Worm (Caenorhabditis elegans) whole organism, young adult: ENCODE results near the gene cyk-4.

Experiments used
- B0019.2 ChIP-seq: fragments of 200-800 bp; sonication (Bioruptor generic); conservative IDR thresholded peaks from 2 replicates; pipeline ENCODE4 v1.3.6; 2022; ENCODE audit warnings: missing genetic modification reagents, missing genetic modification characterization, missing compliant biosample characterization
- B0336.3 ChIP-seq: fragments of 200-800 bp; sonication (Bioruptor generic); IDR thresholded peaks from 2 replicates; pipeline ENCODE4 v1.3.6; 2022; ENCODE audit warnings: missing genetic modification characterization, missing compliant biosample characterization
- C06A6.2 ChIP-seq: fragments of 200-800 bp; sonication (Bioruptor generic); conservative IDR thresholded peaks from 2 replicates; pipeline ENCODE4 v1.3.6; 2022; ENCODE audit warnings: missing genetic modification characterization, missing compliant biosample characterization
- D2030.7 ChIP-seq: fragments of 200-800 bp; sonication (Bioruptor generic); IDR thresholded peaks from 2 replicates; pipeline ENCODE4 v1.3.6; 2022; ENCODE audit warnings: missing genetic modification reagents, missing genetic modification characterization, missing compliant biosample characterization
- F23B12.7 ChIP-seq: sonication (generic microtip); optimal IDR thresholded peaks from 2 replicates; lab custom pipeline; 2017; ENCODE audit warnings: missing genetic modification characterization, mild to moderate bottlenecking, missing compliant biosample characterization, antibody characterized with exemption, moderate library complexity; ENCODE audit not compliant: insufficient read depth
- F39B2.1 ChIP-seq: fragments of 200-800 bp; sonication (Bioruptor generic); IDR thresholded peaks from 2 replicates; pipeline ENCODE4 v1.3.6; 2022; ENCODE audit warnings: missing genetic modification reagents, missing genetic modification characterization, missing compliant biosample characterization
- F52B5.7 ChIP-seq: sonication (generic microtip); optimal IDR thresholded peaks from 2 replicates; lab custom pipeline; 2016; ENCODE audit warnings: mild to moderate bottlenecking, missing genetic modification characterization, missing compliant biosample characterization
- Y56A3A.18 ChIP-seq: fragments of 200-800 bp; sonication (Bioruptor generic); IDR thresholded peaks from 2 replicates; pipeline ENCODE4 v1.3.6; 2022; ENCODE audit warnings: missing genetic modification reagents, missing genetic modification characterization, missing compliant biosample characterization
- Y79H2A.3 ChIP-seq: fragments of 200-800 bp; sonication (Bioruptor generic); conservative IDR thresholded peaks from 2 replicates; pipeline ENCODE4 v1.3.6; 2022; ENCODE audit warnings: missing genetic modification reagents, missing genetic modification characterization, missing compliant biosample characterization
- ZK185.1 ChIP-seq: sonication (generic microtip); optimal IDR thresholded peaks from 2 replicates; lab custom pipeline; 2016; ENCODE audit warnings: mild to moderate bottlenecking, missing genetic modification characterization, missing compliant biosample characterization; ENCODE audit not compliant: poor library complexity, severe bottlenecking
- ama-1 ChIP-seq, 3 experiments: fragments of 150-350 bp in 1 of 3; sonication (generic microtip) in 2 of 3; optimal IDR thresholded peaks; 2 replicates each; lab custom pipeline; 2014 to 2018; ENCODE audit warnings: missing biosample characterization in 2 of 3, missing genetic modification characterization in 2 of 3, missing genetic modification reagents in 2 of 3
- aptf-2 ChIP-seq: fragments of 200-800 bp; sonication (Bioruptor generic); conservative IDR thresholded peaks from 2 replicates; pipeline ENCODE4 v1.3.6; 2022; ENCODE audit warnings: missing genetic modification reagents, missing genetic modification characterization, missing compliant biosample characterization
- aptf-3 ChIP-seq: fragments of 200-800 bp; sonication (Bioruptor generic); IDR thresholded peaks from 2 replicates; pipeline ENCODE4 v1.3.6; 2022; ENCODE audit warnings: missing genetic modification characterization, missing compliant biosample characterization
- attf-3 ChIP-seq: fragments of 200-800 bp; sonication (Bioruptor generic); conservative IDR thresholded peaks from 2 replicates; pipeline ENCODE4 v1.3.6; 2022; ENCODE audit warnings: missing genetic modification reagents, missing genetic modification characterization, missing compliant biosample characterization
- attf-5 ChIP-seq: fragments of 200-800 bp; sonication (Bioruptor generic); optimal IDR thresholded peaks from 2 replicates; lab custom pipeline; 2018; ENCODE audit warnings: mild to moderate bottlenecking, missing genetic modification characterization, missing compliant biosample characterization
- cebp-1 ChIP-seq, 2 experiments: fragments of 200-800 bp in 1 of 2; sonication (Bioruptor generic) in 1 of 2; sonication (generic microtip) in 1 of 2; IDR thresholded peaks in 1 of 2; optimal IDR thresholded peaks in 1 of 2; 2 replicates each; pipeline versions ENCODE4 v1.3.6 to Lab custom; 2017 to 2022; ENCODE audit warnings: missing compliant biosample characterization in 2 of 2, missing genetic modification characterization in 2 of 2, mild to moderate bottlenecking in 1 of 2, missing genetic modification reagents in 1 of 2, moderate library complexity in 1 of 2
- cebp-2 ChIP-seq: fragments of 200-800 bp; sonication (Bioruptor generic); IDR thresholded peaks from 2 replicates; pipeline ENCODE4 v1.3.6; 2022; ENCODE audit warnings: missing genetic modification characterization, missing compliant biosample characterization
- ceh-100 ChIP-seq: fragments of 200-800 bp; sonication (Bioruptor generic); IDR thresholded peaks from 2 replicates; pipeline ENCODE4 v1.3.6; 2022; ENCODE audit warnings: missing genetic modification reagents, missing genetic modification characterization, missing compliant biosample characterization
- ceh-27 ChIP-seq: fragments of 200-800 bp; sonication (Bioruptor generic); optimal IDR thresholded peaks from 2 replicates; lab custom pipeline; 2018; ENCODE audit warnings: mild to moderate bottlenecking, missing genetic modification characterization, moderate library complexity, missing compliant biosample characterization
- ceh-79 ChIP-seq: sonication (generic microtip); optimal IDR thresholded peaks from 2 replicates; lab custom pipeline; 2017; ENCODE audit warnings: mild to moderate bottlenecking, missing genetic modification characterization, missing compliant biosample characterization
- dox-1 ChIP-seq: fragments of 200-800 bp; sonication (Bioruptor generic); IDR thresholded peaks from 2 replicates; pipeline ENCODE4 v1.3.6; 2022; ENCODE audit warnings: missing genetic modification reagents, missing genetic modification characterization, missing compliant biosample characterization
- egl-44 ChIP-seq: fragments of 200-800 bp; sonication (Bioruptor generic); IDR thresholded peaks from 2 replicates; pipeline ENCODE4 v1.3.6; 2022; ENCODE audit warnings: missing genetic modification reagents, missing genetic modification characterization, missing compliant biosample characterization
- ets-4 ChIP-seq: fragments of 200-800 bp; sonication (Bioruptor generic); optimal IDR thresholded peaks from 2 replicates; lab custom pipeline; 2018; ENCODE audit warnings: mild to moderate bottlenecking, missing genetic modification characterization, missing compliant biosample characterization
- gei-17 ChIP-seq: fragments of 200-800 bp; sonication (Bioruptor generic); optimal IDR thresholded peaks from 2 replicates; lab custom pipeline; 2018; ENCODE audit warnings: mild to moderate bottlenecking, missing genetic modification characterization, missing compliant biosample characterization
- hlh-26 ChIP-seq: fragments of 200-800 bp; sonication (Bioruptor generic); conservative IDR thresholded peaks from 2 replicates; pipeline ENCODE4 v1.3.6; 2022; ENCODE audit warnings: missing genetic modification reagents, missing genetic modification characterization, missing compliant biosample characterization
- hmg-1.2 ChIP-seq: fragments of 200-800 bp; sonication (Bioruptor generic); IDR thresholded peaks from 2 replicates; pipeline ENCODE4 v1.3.6; 2022; ENCODE audit warnings: missing genetic modification reagents, missing genetic modification characterization, missing compliant biosample characterization
- hrde-1 ChIP-seq: sonication (generic microtip); optimal IDR thresholded peaks from 2 replicates; lab custom pipeline; 2016; ENCODE audit warnings: missing genetic modification characterization, mild to moderate bottlenecking, missing compliant biosample characterization, moderate library complexity, missing genotype, missing genetic modification reagents, borderline replicate concordance
- let-526 ChIP-seq: fragments of 200-800 bp; sonication (Bioruptor generic); IDR thresholded peaks from 2 replicates; pipeline ENCODE4 v1.3.6; 2022; ENCODE audit warnings: missing genetic modification reagents, missing genetic modification characterization, missing compliant biosample characterization
- lin-40 ChIP-seq: sonication (generic microtip); optimal IDR thresholded peaks from 2 replicates; lab custom pipeline; 2016; ENCODE audit warnings: missing genetic modification characterization, mild to moderate bottlenecking, missing compliant biosample characterization, missing genotype, missing genetic modification reagents
- mcd-1 ChIP-seq: fragments of 200-800 bp; sonication (Bioruptor generic); IDR thresholded peaks from 2 replicates; pipeline ENCODE4 v1.3.6; 2022; ENCODE audit warnings: missing genetic modification reagents, missing genetic modification characterization, missing compliant biosample characterization
- mes-4 ChIP-seq: sonication (generic microtip); optimal IDR thresholded peaks from 2 replicates; lab custom pipeline; 2016; ENCODE audit warnings: missing genotype, missing genetic modification characterization, missing compliant biosample characterization
- nfyb-1 ChIP-seq: fragments of 200-800 bp; sonication (Bioruptor generic); IDR thresholded peaks from 2 replicates; pipeline ENCODE4 v1.3.6; 2022; ENCODE audit warnings: missing genetic modification reagents, missing genetic modification characterization, missing compliant biosample characterization
- nhr-80 ChIP-seq: sonication (generic microtip); optimal IDR thresholded peaks from 2 replicates; lab custom pipeline; 2016; ENCODE audit warnings: missing genetic modification characterization, missing compliant biosample characterization
- nhr-90 ChIP-seq: sonication (generic microtip); optimal IDR thresholded peaks from 2 replicates; lab custom pipeline; 2016; ENCODE audit warnings: missing genotype, mild to moderate bottlenecking, missing genetic modification characterization, missing compliant biosample characterization
- repo-1 ChIP-seq: sonication (generic microtip); optimal IDR thresholded peaks from 2 replicates; lab custom pipeline; 2017; ENCODE audit warnings: mild to moderate bottlenecking, missing genetic modification characterization, missing compliant biosample characterization
- snpc-1.1 ChIP-seq: sonication (generic microtip); optimal IDR thresholded peaks from 2 replicates; lab custom pipeline; 2017; ENCODE audit warnings: missing genetic modification characterization, mild to moderate bottlenecking, missing compliant biosample characterization, antibody characterized with exemption, moderate library complexity, missing genotype, missing genetic modification reagents; ENCODE audit not compliant: insufficient read depth
- snpc-1.3 ChIP-seq: sonication (generic microtip); optimal IDR thresholded peaks from 2 replicates; lab custom pipeline; 2017; ENCODE audit warnings: missing genetic modification characterization, mild to moderate bottlenecking, missing compliant biosample characterization, antibody characterized with exemption, moderate library complexity, missing genotype, missing genetic modification reagents; ENCODE audit not compliant: insufficient read depth
- sptf-2 ChIP-seq: fragments of 200-800 bp; sonication (Bioruptor generic); optimal IDR thresholded peaks from 2 replicates; lab custom pipeline; 2018; ENCODE audit warnings: mild to moderate bottlenecking, missing genetic modification characterization, missing compliant biosample characterization
- tlf-1 ChIP-seq: fragments of 200-800 bp; sonication (Bioruptor generic); optimal IDR thresholded peaks from 2 replicates; lab custom pipeline; 2018; ENCODE audit warnings: mild to moderate bottlenecking, missing genetic modification characterization, missing compliant biosample characterization
- xnd-1 ChIP-seq: sonication (generic microtip); optimal IDR thresholded peaks from 2 replicates; lab custom pipeline; 2016; ENCODE audit warnings: missing genotype, missing genetic modification reagents, missing genetic modification characterization, missing compliant biosample characterization
- zfh-2 ChIP-seq: fragments of 200-800 bp; sonication (Bioruptor generic); conservative IDR thresholded peaks from 2 replicates; pipeline ENCODE4 v1.3.6; 2022; ENCODE audit warnings: missing genetic modification reagents, missing genetic modification characterization, missing compliant biosample characterization
- zim-3 ChIP-seq: sonication (generic microtip); optimal IDR thresholded peaks from 2 replicates; lab custom pipeline; 2017; ENCODE audit warnings: mild to moderate bottlenecking, missing genetic modification characterization, moderate library complexity, missing compliant biosample characterization
- ztf-3 ChIP-seq: fragments of 200-800 bp; sonication (Bioruptor generic); optimal IDR thresholded peaks from 2 replicates; lab custom pipeline; 2018; ENCODE audit warnings: mild to moderate bottlenecking, missing genetic modification characterization, missing compliant biosample characterization
- ztf-6 ChIP-seq: fragments of 200-800 bp; sonication (Bioruptor generic); IDR thresholded peaks from 2 replicates; pipeline ENCODE4 v1.3.6; 2022; ENCODE audit warnings: missing genetic modification reagents, missing genetic modification characterization, missing compliant biosample characterization

Gene cyk-4

DNA sequence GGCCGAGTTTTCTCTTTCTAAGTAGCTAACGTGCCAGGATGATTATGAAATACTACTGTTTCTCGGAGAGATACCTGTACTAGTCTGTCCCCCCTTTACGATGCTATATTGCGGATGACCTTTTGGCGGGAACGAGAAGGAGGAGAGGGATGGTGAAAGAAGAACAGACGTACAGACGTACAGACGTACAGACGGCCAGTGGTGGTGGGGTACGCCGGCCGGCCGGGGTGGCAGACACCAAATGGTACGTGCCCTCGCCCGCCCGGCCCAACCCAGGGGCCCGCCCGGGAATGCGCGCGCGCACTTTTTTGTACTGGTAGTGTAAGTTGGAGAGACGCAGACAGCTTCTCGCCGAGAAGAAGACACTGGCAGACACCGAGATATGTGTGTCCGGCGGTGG is 50.0 kb downstream of the cyk-4 start (continued):
- no peak for TF ChIP-seq attf-3 (GFP tag; lab: Robert Waterston, UW)
- TF ChIP-seq repo-1 (tag; lab: Kevin White, UChicago), result peak; percentile 48
- no peak for TF ChIP-seq aptf-2 (GFP tag; lab: Robert Waterston, UW)
- TF ChIP-seq mes-4 (tag; lab: Kevin White, UChicago), result no peak
- no peak for TF ChIP-seq ceh-27 (GFP tag; lab: Kevin White, UChicago)
- TF ChIP-seq ets-4 (GFP tag; lab: Kevin White, UChicago), result no peak
- no peak for TF ChIP-seq snpc-1.1
- TF ChIP-seq mcd-1 (GFP tag; lab: Robert Waterston, UW), result peak; percentile 63
- TF ChIP-seq sptf-2 (GFP tag; lab: Kevin White, UChicago), result no peak
- no peak for TF ChIP-seq snpc-1.3
- no peak for TF ChIP-seq gei-17 (GFP tag; lab: Kevin White, UChicago)
- TF ChIP-seq ceh-79 (tag; lab: Kevin White, UChicago), result peak; percentile 27
- TF ChIP-seq cebp-1 (GFP tag; IDR thresholded peaks at IDR 0.05; lab: Robert Waterston, UW), result no peak; the same call in 1 of the 2 replicates
- TF ChIP-seq cebp-1 (tag; optimal IDR thresholded peaks at IDR 0.05; lab: Kevin White, UChicago), result peak; percentile 60
- TF ChIP-seq hmg-1.2 (GFP tag; lab: Robert Waterston, UW), result peak; percentile 25; the same call in 1 of the 2 replicates
- peak; percentile 42; the same call in 1 of the 2 replicates for TF ChIP-seq B0336.3
- TF ChIP-seq zfh-2, result peak; percentile 97
- TF ChIP-seq attf-5 (GFP tag; lab: Kevin White, UChicago), result no peak
- no peak for TF ChIP-seq let-526 (GFP tag; lab: Robert Waterston, UW)
- no peak for TF ChIP-seq nhr-80 (tag; lab: Kevin White, UChicago)
- TF ChIP-seq F52B5.7, result peak; percentile 35
- TF ChIP-seq ama-1 (optimal IDR thresholded peaks at IDR 0.05; lab: Kevin White, UChicago), result no peak
- no peak for TF ChIP-seq ama-1 (GFP tag; optimal IDR thresholded peaks at IDR 0.05; lab: Kevin White, UChicago)
- no peak for TF ChIP-seq zim-3 (tag; lab: Kevin White, UChicago)
- TF ChIP-seq ztf-6 (GFP tag; lab: Robert Waterston, UW), result no peak
- no peak for TF ChIP-seq F39B2.1 (GFP tag; lab: Robert Waterston, UW)
- 0 out of 2 replicates have a peak, but pooled peaks have one; percentile 59 for TF ChIP-seq cebp-2 (GFP tag; lab: Robert Waterston, UW)
- no peak for TF ChIP-seq Y56A3A.18 (GFP tag; lab: Robert Waterston, UW)
- 0 out of 2 replicates have a peak, but pooled peaks have one; percentile 14 for TF ChIP-seq nfyb-1 (GFP tag; lab: Robert Waterston, UW)
- no peak for TF ChIP-seq egl-44 (GFP tag; lab: Robert Waterston, UW)
- no peak for TF ChIP-seq xnd-1 (tag; lab: Kevin White, UChicago)
- no peak for TF ChIP-seq tlf-1 (GFP tag; lab: Kevin White, UChicago)
- no peak for TF ChIP-seq hlh-26
- no peak for TF ChIP-seq nhr-90

DNA sequence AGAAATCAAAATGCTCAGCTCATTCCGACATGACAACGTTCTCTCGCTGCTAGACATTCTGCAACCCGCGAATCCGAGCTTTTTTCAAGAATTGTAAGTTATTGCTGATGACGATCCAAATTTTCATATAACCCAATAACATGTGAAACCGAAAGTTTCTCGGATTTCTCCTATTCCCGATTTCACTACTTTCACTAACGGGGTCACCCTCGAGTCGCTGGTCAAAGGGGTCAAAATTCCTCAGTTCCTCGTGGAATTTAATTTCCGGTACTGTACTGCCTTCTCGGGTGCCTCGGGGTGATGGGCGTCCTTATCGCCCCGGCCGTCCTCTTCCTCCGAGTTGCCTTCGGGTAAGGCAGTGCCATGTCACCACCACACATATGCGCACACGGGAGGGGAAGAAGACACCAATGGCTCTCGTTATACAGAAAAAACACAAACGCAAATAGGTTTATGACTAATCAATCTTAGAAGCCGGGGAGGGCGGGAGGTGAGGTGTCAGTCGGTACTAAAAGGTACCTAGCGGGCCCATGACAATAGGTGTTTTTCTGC is 50.8 kb downstream of the cyk-4 start:
- TF ChIP-seq nhr-90 (no peak), zfh-2 (peak; percentile 76), aptf-3 (GFP tag; lab: Robert Waterston, UW) (no peak), ztf-3 (peak; percentile 33), Y79H2A.3 (GFP tag; lab: Robert Waterston, UW) (no peak), gei-17 (GFP tag; lab: Kevin White, UChicago) (peak; percentile 21), C06A6.2 (GFP tag; lab: Robert Waterston, UW) (no peak), hrde-1 (tag; lab: Kevin White, UChicago) (no peak), ceh-100 (no peak), D2030.7 (GFP tag; lab: Robert Waterston, UW) (0 out of 2 replicates have a peak, but pooled peaks have one; percentile 19), cebp-2 (GFP tag; lab: Robert Waterston, UW) (0 out of 2 replicates have a peak, but pooled peaks have one; percentile 59), dox-1 (GFP tag; lab: Robert Waterston, UW) (0 out of 2 replicates have a peak, but pooled peaks have one; percentile 31), ZK185.1 (tag; lab: Kevin White, UChicago) (peak; percentile 15), lin-40 (no peak), F23B12.7 (tag; lab: Kevin White, UChicago) (no peak), B0019.2 (no peak)
